Worm (Caenorhabditis elegans) whole organism, L4 larva: ENCODE results near the gene C38C5.1.

Experiments used
- F37D6.2 ChIP-seq: sonication (generic microtip); optimal IDR thresholded peaks from 2 replicates; lab custom pipeline; 2016; ENCODE audit warnings: mild to moderate bottlenecking, missing genetic modification characterization, missing compliant biosample characterization
- F49E8.2 ChIP-seq: sonication (generic microtip); optimal IDR thresholded peaks from 2 replicates; lab custom pipeline; 2016; ENCODE audit warnings: missing compliant biosample characterization, mild to moderate bottlenecking, missing genetic modification characterization, borderline replicate concordance
- R02D3.7 ChIP-seq: fragments of 150-350 bp; sonication (generic microtip); optimal IDR thresholded peaks from 3 replicates; lab custom pipeline; 2014; ENCODE audit warnings: missing biosample characterization, missing genetic modification characterization
- T20F7.1 ChIP-seq: fragments of 200-800 bp; sonication (Bioruptor generic); optimal IDR thresholded peaks from 2 replicates; lab custom pipeline; 2018; ENCODE audit warnings: mild to moderate bottlenecking, missing genetic modification characterization, missing compliant biosample characterization
- T26A8.4 ChIP-seq: fragments of 200-800 bp; sonication (Bioruptor generic); IDR thresholded peaks from 2 replicates; pipeline ENCODE4 v1.3.6; 2022; ENCODE audit warnings: missing genetic modification characterization, missing compliant biosample characterization
- Y105C5A.15 ChIP-seq: fragments of 200-800 bp; sonication (Bioruptor generic); IDR thresholded peaks from 2 replicates; pipeline ENCODE4 v1.3.6; 2022; ENCODE audit warnings: missing genetic modification characterization, missing compliant biosample characterization
- Y5F2A.4 ChIP-seq: fragments of 200-800 bp; sonication (Bioruptor generic); optimal IDR thresholded peaks from 2 replicates; lab custom pipeline; 2018; ENCODE audit warnings: mild to moderate bottlenecking, missing genetic modification characterization, missing compliant biosample characterization
- ZK546.5 ChIP-seq, 2 experiments: sonication (generic microtip); optimal IDR thresholded peaks; 2 replicates each; lab custom pipeline; 2017; ENCODE audit warnings: missing biosample characterization in 2 of 2, missing genetic modification characterization in 2 of 2
- aha-1 ChIP-seq: fragments of 150-350 bp; peaks from one replicate; lab custom pipeline; 2014; ENCODE audit warnings: missing biosample characterization, missing genetic modification characterization
- aly-2 ChIP-seq: sonication (generic microtip); optimal IDR thresholded peaks from 2 replicates; lab custom pipeline; 2018; ENCODE audit warnings: missing biosample characterization, missing genetic modification characterization
- ama-1 ChIP-seq: fragments of 150-350 bp; optimal IDR thresholded peaks from 2 replicates; lab custom pipeline; 2014; ENCODE audit warnings: inconsistent platforms, mixed read lengths
- arid-1 ChIP-seq: fragments of 200-800 bp; sonication (Bioruptor generic); conservative IDR thresholded peaks from 2 replicates; pipeline ENCODE4 v1.3.6; 2022; ENCODE audit warnings: missing genetic modification reagents, missing genetic modification characterization, missing compliant biosample characterization
- ceh-32 ChIP-seq: sonication (generic microtip); optimal IDR thresholded peaks from 2 replicates; lab custom pipeline; 2016; ENCODE audit warnings: mild to moderate bottlenecking, missing genetic modification characterization, missing compliant biosample characterization; ENCODE audit not compliant: poor library complexity
- ceh-44 ChIP-seq: fragments of 200-800 bp; sonication (Bioruptor generic); IDR thresholded peaks from 2 replicates; pipeline ENCODE4 v1.3.6; 2022; ENCODE audit warnings: missing genetic modification reagents, missing genetic modification characterization, missing compliant biosample characterization
- cey-2 ChIP-seq: sonication (generic microtip); optimal IDR thresholded peaks from 3 replicates; lab custom pipeline; 2017; ENCODE audit warnings: missing genetic modification characterization, mild to moderate bottlenecking, missing compliant biosample characterization, antibody characterized with exemption, borderline replicate concordance; ENCODE audit not compliant: insufficient read depth
- daf-12 ChIP-seq: fragments of 150-350 bp; optimal IDR thresholded peaks from 2 replicates; lab custom pipeline; 2014; ENCODE audit warnings: missing biosample characterization, missing genetic modification reagents, missing genetic modification characterization
- daf-8 ChIP-seq: fragments of 200-800 bp; sonication (Bioruptor generic); IDR thresholded peaks from 2 replicates; pipeline ENCODE4 v1.3.6; 2022; ENCODE audit warnings: missing genetic modification characterization, missing compliant biosample characterization
- dmd-9 ChIP-seq: fragments of 200-800 bp; sonication (Bioruptor generic); IDR thresholded peaks from 2 replicates; pipeline ENCODE4 v1.3.6; 2022; ENCODE audit warnings: missing genetic modification reagents, missing genetic modification characterization, missing compliant biosample characterization
- egl-27 ChIP-seq: sonication (generic microtip); optimal IDR thresholded peaks from 3 replicates; lab custom pipeline; 2017; ENCODE audit warnings: missing biosample characterization, missing genetic modification reagents, missing genetic modification characterization
- fkh-10 ChIP-seq: fragments of 150-350 bp; optimal IDR thresholded peaks from 2 replicates; lab custom pipeline; 2014; ENCODE audit warnings: missing biosample characterization, missing genetic modification reagents, missing genetic modification characterization
- hlh-30 ChIP-seq: sonication (generic microtip); optimal IDR thresholded peaks from 2 replicates; lab custom pipeline; 2017; ENCODE audit warnings: antibody characterized with exemption, mild to moderate bottlenecking, missing genetic modification characterization, missing compliant biosample characterization; ENCODE audit not compliant: insufficient read depth
- lim-7 ChIP-seq: fragments of 200-800 bp; sonication (Bioruptor generic); IDR thresholded peaks from 2 replicates; pipeline ENCODE4 v1.3.6; 2022; ENCODE audit warnings: missing genetic modification characterization, missing compliant biosample characterization
- lin-13 ChIP-seq: fragments of 150-350 bp; optimal IDR thresholded peaks from 2 replicates; lab custom pipeline; 2014; ENCODE audit warnings: missing biosample characterization, missing genetic modification reagents, missing genetic modification characterization
- lin-39 ChIP-seq: fragments of 150-350 bp; optimal IDR thresholded peaks from 2 replicates; lab custom pipeline; 2014; ENCODE audit warnings: missing biosample characterization, missing genetic modification reagents, missing genetic modification characterization
- lir-3 ChIP-seq: sonication (generic microtip); optimal IDR thresholded peaks from 2 replicates; lab custom pipeline; 2016; ENCODE audit warnings: mild to moderate bottlenecking, missing genetic modification characterization, missing compliant biosample characterization
- madf-5 ChIP-seq, 2 experiments: fragments of 200-800 bp; sonication (Bioruptor generic); IDR thresholded peaks; 2 replicates each; pipeline ENCODE4 v1.3.6; 2022; ENCODE audit warnings: missing compliant biosample characterization in 2 of 2, missing genetic modification characterization in 2 of 2
- mxl-3 ChIP-seq: fragments of 200-800 bp; sonication (Bioruptor generic); optimal IDR thresholded peaks from 2 replicates; lab custom pipeline; 2018; ENCODE audit warnings: mild to moderate bottlenecking, missing genetic modification characterization, missing compliant biosample characterization
- nhr-11 ChIP-seq: fragments of 150-350 bp; optimal IDR thresholded peaks from 2 replicates; lab custom pipeline; 2014; ENCODE audit warnings: missing biosample characterization, missing genetic modification characterization
- nhr-237 ChIP-seq: sonication (generic microtip); optimal IDR thresholded peaks from 2 replicates; lab custom pipeline; 2017; ENCODE audit warnings: missing biosample characterization, missing genetic modification characterization
- nhr-42 ChIP-seq: fragments of 200-800 bp; sonication (Bioruptor generic); IDR thresholded peaks from 2 replicates; pipeline ENCODE4 v1.3.6; 2022; ENCODE audit warnings: missing genetic modification characterization, missing compliant biosample characterization
- nhr-6 ChIP-seq: fragments of 150-350 bp; optimal IDR thresholded peaks from 2 replicates; lab custom pipeline; 2014; ENCODE audit warnings: missing biosample characterization, missing genetic modification characterization
- nhr-77 ChIP-seq: fragments of 150-350 bp; optimal IDR thresholded peaks from 2 replicates; lab custom pipeline; 2014; ENCODE audit warnings: missing biosample characterization, missing genetic modification characterization
- pqm-1 ChIP-seq: sonication (generic microtip); optimal IDR thresholded peaks from 2 replicates; lab custom pipeline; 2017; ENCODE audit warnings: missing biosample characterization, missing genetic modification characterization
- set-16 ChIP-seq: fragments of 200-800 bp; sonication (Bioruptor generic); IDR thresholded peaks from 2 replicates; pipeline ENCODE4 v1.3.6; 2022; ENCODE audit warnings: missing genetic modification reagents, missing genetic modification characterization, missing compliant biosample characterization
- snpc-1.2 ChIP-seq: fragments of 200-800 bp; sonication (Bioruptor generic); IDR thresholded peaks from 2 replicates; pipeline ENCODE4 v1.3.6; 2022; ENCODE audit warnings: missing genetic modification reagents, missing genetic modification characterization, missing compliant biosample characterization
- unc-39 ChIP-seq: sonication (generic microtip); optimal IDR thresholded peaks from 2 replicates; lab custom pipeline; 2017; ENCODE audit warnings: missing biosample characterization, missing genetic modification characterization
- zfp-2 ChIP-seq: sonication (generic microtip); optimal IDR thresholded peaks from 2 replicates; lab custom pipeline; 2016; ENCODE audit warnings: mild to moderate bottlenecking, missing genetic modification characterization, missing compliant biosample characterization
- ztf-7 ChIP-seq: fragments of 150-350 bp; optimal IDR thresholded peaks from 2 replicates; lab custom pipeline; 2014; ENCODE audit warnings: missing biosample characterization, missing genetic modification characterization

The C38C5.1 gene

DNA sequence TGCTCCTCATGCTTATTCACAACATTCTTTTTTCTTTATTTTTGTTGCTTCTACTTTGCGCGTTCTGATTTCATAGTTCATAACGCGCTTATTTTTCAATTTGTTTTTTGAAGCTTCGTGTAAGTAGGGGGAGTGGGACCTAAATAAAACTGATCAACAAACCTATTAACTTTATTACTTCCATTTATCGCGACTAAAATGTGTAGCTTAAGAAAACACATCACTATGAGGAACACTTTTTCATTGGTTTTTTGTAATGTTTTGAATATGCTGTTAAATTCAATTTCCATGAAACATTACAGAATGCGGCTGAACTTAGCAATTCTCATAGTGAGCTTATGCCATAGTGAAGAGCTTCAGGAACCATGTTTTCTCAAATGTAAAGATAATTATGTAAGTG lies 14.2 kb upstream of the C38C5.1 start, which contains the start of gene C54G7.1:
C54G7.1 (plus strand) TSS at position 301 of the 400 bp plus-strand sequence.
- TF ChIP-seq nhr-6 (tag; lab: Kevin White, UChicago) = no peak
- no peak for TF ChIP-seq nhr-42 (GFP tag; lab: Robert Waterston, UW)

DNA sequence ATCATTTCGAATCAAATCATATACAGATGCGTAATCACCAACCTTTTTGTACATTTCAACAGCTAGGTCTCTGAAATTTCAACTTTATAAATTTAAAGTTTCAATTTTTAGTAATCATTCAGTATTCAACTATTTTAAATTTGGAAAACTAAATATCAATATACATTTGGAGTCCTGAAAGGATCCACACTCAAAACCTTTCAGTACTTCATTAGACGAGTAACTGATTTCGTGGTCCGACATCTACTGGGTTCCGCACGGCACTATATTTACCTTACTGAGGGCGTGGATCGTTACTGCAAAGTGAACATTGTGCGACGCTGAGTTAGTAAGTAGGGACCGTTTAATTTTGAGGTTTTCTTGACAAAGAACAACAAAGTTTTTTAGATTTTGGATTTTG lies 10.0 kb upstream of the C38C5.1 start:
- TF ChIP-seq lin-39 (tag; lab: Kevin White, UChicago) (no peak), ceh-44 (no peak), daf-12 (tag; lab: Kevin White, UChicago) (no peak), aly-2 (no peak), nhr-237 (tag; lab: Kevin White, UChicago) (no peak), mxl-3 (GFP tag; lab: Kevin White, UChicago) (no peak), dmd-9 (GFP tag; lab: Robert Waterston, UW) (no peak), arid-1 (no peak), hlh-30 (tag; lab: Kevin White, UChicago) (no peak), snpc-1.2 (GFP tag; lab: Robert Waterston, UW) (no peak), unc-39 (tag; lab: Kevin White, UChicago) (no peak), lir-3 (tag; lab: Kevin White, UChicago) (no peak), set-16 (GFP tag; lab: Robert Waterston, UW) (no peak), nhr-77 (tag; lab: Kevin White, UChicago) (no peak), fkh-10 (GFP tag; lab: Kevin White, UChicago) (no peak), ceh-32 (no peak), egl-27 (tag; lab: Kevin White, UChicago) (no peak), nhr-6 (tag; lab: Kevin White, UChicago) (no peak)

DNA sequence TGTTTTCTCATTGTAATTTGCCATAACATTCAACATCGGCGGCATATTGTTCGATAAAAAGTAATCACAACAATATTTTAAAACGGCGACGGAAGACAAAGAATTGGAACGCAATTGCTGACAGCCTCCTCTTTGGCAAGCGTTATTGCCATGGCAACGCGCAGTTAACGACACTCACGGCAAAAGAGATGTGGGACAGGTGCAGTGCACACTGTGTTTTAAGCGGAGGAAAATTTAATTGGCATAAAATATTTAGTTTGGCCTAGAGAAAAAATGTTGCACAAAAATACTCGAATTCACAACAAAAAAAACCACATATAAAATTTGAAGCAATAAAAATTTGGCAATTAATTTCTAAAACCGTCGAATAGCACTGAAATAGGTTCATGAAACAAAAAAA lies 5.2 kb upstream of the C38C5.1 start, which contains the start of gene ifta-1:
ifta-1 (minus strand) TSS at position 101 of the 400 bp plus-strand sequence.
- TF ChIP-seq Y105C5A.15 (GFP tag; lab: Robert Waterston, UW) (no peak), aha-1 (tag; lab: Kevin White, UChicago) (peak; percentile 19), lim-7 (GFP tag; lab: Robert Waterston, UW) (no peak)
- TF ChIP-seq, all 104 proteins: peak for 1

DNA sequence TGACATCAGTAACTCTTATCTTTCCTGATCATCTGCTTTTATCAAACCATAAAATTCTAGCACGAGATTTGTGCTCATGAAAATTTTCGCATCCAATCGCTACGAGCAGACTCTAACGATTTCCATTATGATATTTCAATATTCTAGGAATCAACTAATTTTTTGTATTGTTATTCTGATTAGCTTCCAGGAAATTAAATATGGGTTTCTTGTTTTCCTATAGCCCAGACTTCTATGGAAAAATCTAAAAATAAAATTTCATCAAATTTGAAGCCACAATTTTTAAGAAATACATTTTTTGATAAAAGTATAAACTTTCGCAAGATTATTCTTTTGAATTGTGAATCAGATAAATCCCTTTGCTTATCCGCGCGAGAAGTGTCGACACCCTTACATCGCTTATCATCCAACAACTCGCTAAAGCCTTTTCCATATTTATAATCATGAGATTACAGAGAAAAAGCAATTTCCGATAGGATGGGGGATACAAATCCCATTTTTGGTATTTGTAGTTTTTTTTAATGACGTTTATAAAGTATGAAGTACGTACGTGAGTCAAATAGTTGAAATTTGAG lies 2.7 kb upstream of the C38C5.1 start:
- TF ChIP-seq pqm-1 (no peak), T20F7.1 (GFP tag; lab: Kevin White, UChicago) (no peak), aha-1 (tag; lab: Kevin White, UChicago) (peak; percentile 91), ceh-32 (no peak)
- TF ChIP-seq, all 104 proteins: peak for 1

DNA sequence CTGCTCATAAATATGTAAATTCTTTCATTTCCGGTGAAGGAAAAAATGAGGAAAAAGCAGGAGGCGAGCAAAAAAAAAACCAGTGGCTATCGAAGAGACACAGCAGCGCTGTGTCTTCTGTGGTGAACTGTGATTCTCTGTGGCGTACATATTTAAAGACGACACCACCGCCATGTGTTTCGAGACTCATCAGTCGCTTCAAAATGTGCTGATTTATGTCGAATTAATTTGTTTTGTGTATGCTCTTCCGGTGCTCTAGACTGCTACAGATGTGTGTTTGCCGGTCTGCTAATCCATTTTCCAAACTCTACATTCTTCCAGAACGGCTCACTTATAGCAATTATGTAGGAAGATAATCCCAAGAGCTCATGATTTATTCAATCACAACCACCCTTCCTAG lies 7.6 kb downstream of the C38C5.1 start:
- TF ChIP-seq madf-5 (GFP tag; IDR thresholded peaks at IDR 0.05; lab: Robert Waterston, UW) (no peak), zfp-2 (no peak), lir-3 (tag; lab: Kevin White, UChicago) (no peak), nhr-11 (tag; lab: Kevin White, UChicago) (no peak), ama-1 (lab: Kevin White, UChicago) (no peak), R02D3.7 (tag; lab: Kevin White, UChicago) (no peak), aha-1 (tag; lab: Kevin White, UChicago) (no peak), lin-39 (tag; lab: Kevin White, UChicago) (no peak), ztf-7 (tag; lab: Kevin White, UChicago) (no peak), Y5F2A.4 (GFP tag; lab: Kevin White, UChicago) (no peak), cey-2 (tag; lab: Kevin White, UChicago) (no peak), ZK546.5 (tag; optimal IDR thresholded peaks at IDR 0.05; lab: Kevin White, UChicago) (no peak), T26A8.4 (GFP tag; lab: Robert Waterston, UW) (no peak), F49E8.2 (tag; lab: Kevin White, UChicago) (no peak), dmd-9 (GFP tag; lab: Robert Waterston, UW) (no peak), lin-13 (GFP tag; lab: Kevin White, UChicago) (no peak), daf-8 (GFP tag; lab: Robert Waterston, UW) (no peak), F37D6.2 (tag; lab: Kevin White, UChicago) (no peak)
- TF ChIP-seq, all 104 proteins: peak for 0
